Fruit fly (Drosophila melanogaster): Measurements from ENCODE around the gene Clp.
A peak's percentile ranks its signal among the peaks of the same experiment; 100 is the strongest.

Gene Clp

dm6 chr2L:866950-867744, 47.4 kb downstream of the Clp start (continued):
- TF ChIP-seq ro (GFP tag; IDR thresholded peaks at IDR 0.05) = peak; percentile 72
- TF ChIP-seq Bgb (GFP tag; IDR thresholded peaks at IDR 0.05; ENCODE audit: partially characterized antibody) = peak; percentile 35; the same call in 1 of the 2 replicates
- TF ChIP-seq zen (tag; optimal IDR thresholded peaks at IDR 0.05) = peak; percentile 89
- peak; percentile 59 for TF ChIP-seq GATAe (GFP tag; conservative IDR thresholded peaks at IDR 0.05)
- peak; percentile 90 for TF ChIP-seq CG2712 (tag; optimal IDR thresholded peaks at IDR 0.05)
- peak; percentile 83 for TF ChIP-seq twi (tag; optimal IDR thresholded peaks at IDR 0.05)
- peak; percentile 94 for TF ChIP-seq PHDP (tag; optimal IDR thresholded peaks at IDR 0.05)
- peak; percentile 84 for TF ChIP-seq danr (GFP tag; IDR thresholded peaks at IDR 0.05)
- TF ChIP-seq tll (GFP tag; optimal IDR thresholded peaks at IDR 0.05) = no peak
- TF ChIP-seq zen2 (GFP tag; IDR thresholded peaks at IDR 0.05; ENCODE audit: partially characterized antibody) = no peak
- TF ChIP-seq hkb (optimal IDR thresholded peaks at IDR 0.05) = no peak
- peak; percentile 96 for TF ChIP-seq hkb (GFP tag; IDR thresholded peaks at IDR 0.05)
- peak; percentile 94 for TF ChIP-seq ase (GFP tag; IDR thresholded peaks at IDR 0.05)
- peak; percentile 28 for TF ChIP-seq CG7271 (tag; optimal IDR thresholded peaks at IDR 0.05)
- peak; percentile 94 for TF ChIP-seq ken (GFP tag; IDR thresholded peaks at IDR 0.05)
- TF ChIP-seq vnd (GFP tag; IDR thresholded peaks at IDR 0.05; ENCODE audit: partially characterized antibody) = no peak
- TF ChIP-seq CG31365 (tag; optimal IDR thresholded peaks at IDR 0.05) = peak; percentile 81
- TF ChIP-seq CG11398 (GFP tag; optimal IDR thresholded peaks at IDR 0.05) = peak; percentile 80
- TF ChIP-seq D19B (GFP tag; optimal IDR thresholded peaks at IDR 0.05) = peak; percentile 81
- TF ChIP-seq ap (GFP tag; IDR thresholded peaks at IDR 0.05) = peak; percentile 91
- peak; percentile 24 for TF ChIP-seq MESR4 (GFP tag; optimal IDR thresholded peaks at IDR 0.05)
- no peak for TF ChIP-seq CG34224 (GFP tag; IDR thresholded peaks at IDR 0.05; ENCODE audit: partially characterized antibody)
- TF ChIP-seq CG12104 (GFP tag; optimal IDR thresholded peaks at IDR 0.05) = peak; percentile 87
- TF ChIP-seq CG4820 (GFP tag; optimal IDR thresholded peaks at IDR 0.05) = peak; percentile 89
- TF ChIP-seq CG13775 (GFP tag; optimal IDR thresholded peaks at IDR 0.05) = peak; percentile 87
- TF ChIP-seq CG30020 (tag; optimal IDR thresholded peaks at IDR 0.05) = peak; percentile 60
- TF ChIP-seq E2f1 (GFP tag; IDR thresholded peaks at IDR 0.05) = peak; percentile 96
- peak; percentile 74 for TF ChIP-seq luna (GFP tag; optimal IDR thresholded peaks at IDR 0.05)
- peak; percentile 86 for TF ChIP-seq Blimp-1 (GFP tag; optimal IDR thresholded peaks at IDR 0.05)
- peak; percentile 73 for TF ChIP-seq Hey (tag; optimal IDR thresholded peaks at IDR 0.05)
- TF ChIP-seq CG15011 (GFP tag; optimal IDR thresholded peaks at IDR 0.05) = peak; percentile 81
- TF ChIP-seq CG14667 (GFP tag; IDR thresholded peaks at IDR 0.05) = peak; percentile 89
- peak in 1 of 2 experiments; percentile 59 for TF ChIP-seq Hr78 (GFP tag; optimal IDR thresholded peaks at IDR 0.05)
- peak; percentile 92 for TF ChIP-seq esg (GFP tag; conservative IDR thresholded peaks at IDR 0.05)
- TF ChIP-seq CG15601 (tag; optimal IDR thresholded peaks at IDR 0.05) = peak; percentile 89
- peak; percentile 81 for TF ChIP-seq CG18764 (GFP tag; optimal IDR thresholded peaks at IDR 0.05)
- peak; percentile 91; the same call in 2 of the 3 replicates for TF ChIP-seq CG2199 (GFP tag; IDR thresholded peaks at IDR 0.05)
- peak; percentile 96 for TF ChIP-seq CG13424 (tag; optimal IDR thresholded peaks at IDR 0.05)
- TF ChIP-seq CG10267 (tag; optimal IDR thresholded peaks at IDR 0.05) = peak; percentile 82
- peak; percentile 85 for TF ChIP-seq gcm (GFP tag; optimal IDR thresholded peaks at IDR 0.05)
- peak; percentile 96 for TF ChIP-seq Dbx (GFP tag; IDR thresholded peaks at IDR 0.05)
- peak; percentile 90 to 93 for TF ChIP-seq dpn (GFP tag; optimal IDR thresholded peaks at IDR 0.05)
- peak; percentile 90 for TF ChIP-seq cg (GFP tag; optimal IDR thresholded peaks at IDR 0.05)
- peak; percentile 95 for TF ChIP-seq rib (GFP tag; IDR thresholded peaks at IDR 0.05)
- peak; percentile 46; the same call in 1 of the 3 replicates for TF ChIP-seq knrl (GFP tag; IDR thresholded peaks at IDR 0.05; ENCODE audit: partially characterized antibody)
- TF ChIP-seq Sin3A (optimal IDR thresholded peaks at IDR 0.05) = no peak
- peak; percentile 89 for TF ChIP-seq Optix (GFP tag; IDR thresholded peaks at IDR 0.05)
- peak; percentile 96 for TF ChIP-seq CG10366 (GFP tag; IDR thresholded peaks at IDR 0.05)
